Worm (Caenorhabditis elegans) whole organism, mixed stage, embryonic: ENCODE measurements around the gene C24H12.4.

Source experiments
- blmp-1 ChIP-seq: fragments of 150-350 bp; optimal IDR thresholded peaks from 2 replicates; lab custom pipeline; 2014; ENCODE audit warnings: missing biosample characterization, missing genetic modification characterization
- elt-1 ChIP-seq: sonication (generic microtip); optimal IDR thresholded peaks from 2 replicates; lab custom pipeline; 2017; ENCODE audit warnings: missing genetic modification characterization, mild to moderate bottlenecking, missing compliant biosample characterization, antibody characterized with exemption, moderate library complexity, borderline replicate concordance; ENCODE audit not compliant: insufficient read depth
- elt-3 ChIP-seq: fragments of 150-350 bp; optimal IDR thresholded peaks from 2 replicates; lab custom pipeline; 2014; ENCODE audit warnings: missing biosample characterization, missing genetic modification characterization
- lin-13 ChIP-seq: fragments of 150-350 bp; optimal IDR thresholded peaks from 2 replicates; lab custom pipeline; 2014; ENCODE audit warnings: missing biosample characterization, missing genetic modification characterization
- mep-1 ChIP-seq: fragments of 150-350 bp; optimal IDR thresholded peaks from 2 replicates; lab custom pipeline; 2017; ENCODE audit warnings: missing biosample characterization, missing genetic modification reagents, missing genetic modification characterization, inconsistent platforms
- nhr-12 ChIP-seq: fragments of 150-350 bp; optimal IDR thresholded peaks from 2 replicates; lab custom pipeline; 2014; ENCODE audit warnings: missing biosample characterization, missing genetic modification characterization
- nhr-76 ChIP-seq: sonication (generic microtip); optimal IDR thresholded peaks from 2 replicates; lab custom pipeline; 2017; ENCODE audit warnings: missing biosample characterization, missing genetic modification characterization
- sem-2 ChIP-seq: fragments of 200-800 bp; sonication (Bioruptor generic); optimal IDR thresholded peaks from 2 replicates; lab custom pipeline; 2018; ENCODE audit warnings: mild to moderate bottlenecking, missing genetic modification characterization, missing compliant biosample characterization
- unc-120 ChIP-seq: sonication (generic microtip); optimal IDR thresholded peaks from 2 replicates; lab custom pipeline; 2017; ENCODE audit warnings: missing genetic modification characterization, missing compliant biosample characterization; ENCODE audit not compliant: poor library complexity, severe bottlenecking
- unc-39 ChIP-seq: fragments of 150-350 bp; optimal IDR thresholded peaks from 2 replicates; lab custom pipeline; 2014; ENCODE audit warnings: missing biosample characterization, missing genetic modification characterization
- unc-62 ChIP-seq: fragments of 150-350 bp; optimal IDR thresholded peaks from 2 replicates; lab custom pipeline; 2014; ENCODE audit warnings: missing biosample characterization, missing genetic modification reagents, missing genetic modification characterization

ce11 chrII:372235-372634 lies 38.8 kb upstream of the C24H12.4 start:
- TF ChIP-seq elt-3 (tag; lab: Kevin White, UChicago), result no peak
- TF ChIP-seq sem-2 (GFP tag; lab: Kevin White, UChicago), result no peak
- TF ChIP-seq mep-1 (tag; lab: Kevin White, UChicago), result no peak
- no peak for TF ChIP-seq lin-13 (tag; lab: Kevin White, UChicago)
- TF ChIP-seq nhr-12 (tag; lab: Kevin White, UChicago), result no peak
- no peak for TF ChIP-seq unc-120 (tag; lab: Kevin White, UChicago)
- no peak for TF ChIP-seq nhr-76
- TF ChIP-seq unc-62, result no peak
- no peak for TF ChIP-seq elt-1 (tag; lab: Kevin White, UChicago)
- no peak for TF ChIP-seq unc-39 (tag; lab: Kevin White, UChicago)
- no peak for TF ChIP-seq blmp-1 (tag; lab: Kevin White, UChicago)
